Fruit fly (Drosophila melanogaster) S2 (cell line): ENCODE results near the gene Evi5.

Experiments
- CG8478 ChIP-seq: fragments of >200 bp; optimal IDR thresholded peaks from 2 replicates; lab custom pipeline; 2018
- CTCF ChIP-seq, 2 experiments: fragments of >200 bp; optimal IDR thresholded peaks; 2 replicates each; lab custom pipeline; 2018

dm6 chrX:11440944-11441343 lies 13.2 kb downstream of the Evi5 start:
- TF ChIP-seq CG8478 (lab: Kevin White, UChicago) = no peak
- no peak for TF ChIP-seq CTCF (optimal IDR thresholded peaks at IDR 0.05; lab: Kevin White, UChicago)
